Worm (Caenorhabditis elegans): ENCODE data around the gene C35A11.4.

The C35A11.4 gene

DNA sequence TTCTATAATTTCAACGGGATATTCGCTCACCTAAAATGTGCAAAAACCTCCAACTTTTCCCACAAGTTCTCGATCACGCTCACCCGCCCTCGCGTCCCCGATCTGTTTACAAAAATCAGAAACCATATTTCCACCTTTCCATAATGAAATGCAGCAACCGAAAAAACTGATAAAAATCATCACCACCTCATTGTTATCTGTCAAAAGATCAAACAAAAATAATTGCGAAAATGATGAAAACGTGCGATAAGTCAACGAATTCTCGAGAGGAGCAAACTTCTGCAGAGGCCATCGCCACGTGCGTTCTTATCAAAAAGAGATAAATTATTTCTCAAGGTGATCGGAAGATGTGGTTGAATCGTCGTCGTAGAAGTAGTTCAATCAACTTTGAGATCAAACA, 32.1 kb upstream of the C35A11.4 start (continued):
- no peak for TF ChIP-seq egl-43 (GFP tag; IDR thresholded peaks at IDR 0.05)
- TF ChIP-seq nhr-42 (GFP tag; IDR thresholded peaks at IDR 0.05) = no peak
- no peak for TF ChIP-seq F44E2.7 (GFP tag; IDR thresholded peaks at IDR 0.05)
- TF ChIP-seq fkh-10 (GFP tag; optimal IDR thresholded peaks at IDR 0.05) = no peak
- TF ChIP-seq set-16 (GFP tag; IDR thresholded peaks at IDR 0.05) = no peak
- no peak for TF ChIP-seq nhr-41 (GFP tag; IDR thresholded peaks at IDR 0.05)
- no peak for TF ChIP-seq nhr-111 (GFP tag; optimal IDR thresholded peaks at IDR 0.05)
- TF ChIP-seq daf-16 (GFP tag; optimal IDR thresholded peaks at IDR 0.05) = no peak
- TF ChIP-seq daf-16 (tag; optimal IDR thresholded peaks at IDR 0.05) = peak; percentile 80
- TF ChIP-seq zip-2 (tag; optimal IDR thresholded peaks at IDR 0.05) = no peak
- TF ChIP-seq attf-4 (tag; optimal IDR thresholded peaks at IDR 0.05) = no peak
- TF ChIP-seq lim-7 (GFP tag; IDR thresholded peaks at IDR 0.05) = no peak
- TF ChIP-seq dve-1 (tag; optimal IDR thresholded peaks at IDR 0.05; ENCODE audit: insufficient read depth) = peak; percentile 81
- TF ChIP-seq mdl-1 (tag; optimal IDR thresholded peaks at IDR 0.05) = peak; percentile 54 to 97
- TF ChIP-seq aly-2 (tag; optimal IDR thresholded peaks at IDR 0.05) = no peak
- TF ChIP-seq arid-1 (GFP tag; conservative IDR thresholded peaks at IDR 0.05) = no peak
- TF ChIP-seq aha-1 (tag) = peak; percentile 53
- no peak for TF ChIP-seq nhr-6 (tag; optimal IDR thresholded peaks at IDR 0.05)
- no peak for TF ChIP-seq Y48G9A.11 (GFP tag; IDR thresholded peaks at IDR 0.05)
- TF ChIP-seq mxl-3 (GFP tag; optimal IDR thresholded peaks at IDR 0.05) = peak; percentile 96
- no peak for TF ChIP-seq nhr-102 (tag; optimal IDR thresholded peaks at IDR 0.05)
- TF ChIP-seq lin-1 (GFP tag; IDR thresholded peaks at IDR 0.05) = no peak
- TF ChIP-seq snpc-4 (tag; optimal IDR thresholded peaks at IDR 0.05) = no peak
- no peak for TF ChIP-seq ztf-7 (tag; optimal IDR thresholded peaks at IDR 0.05)
- no peak for TF ChIP-seq Y5F2A.4 (GFP tag; optimal IDR thresholded peaks at IDR 0.05)
- no peak for TF ChIP-seq lin-38 (GFP tag; IDR thresholded peaks at IDR 0.05)
- no peak for TF ChIP-seq zfp-3 (GFP tag; conservative IDR thresholded peaks at IDR 0.05)
- peak; percentile 39 for TF ChIP-seq nhr-48 (tag; optimal IDR thresholded peaks at IDR 0.05)
- peak in 1 of 2 experiments; percentile 32 for TF ChIP-seq unc-62 (GFP tag; optimal IDR thresholded peaks at IDR 0.05 in 1 of 2)
- TF ChIP-seq unc-62 (tag; optimal IDR thresholded peaks at IDR 0.05) = no peak
- TF ChIP-seq pha-4 (GFP tag; IDR thresholded peaks at IDR 0.05) = no peak
- no peak for TF ChIP-seq pha-4 (tag; optimal IDR thresholded peaks at IDR 0.05)
- no peak for TF ChIP-seq daf-12 (tag; optimal IDR thresholded peaks at IDR 0.05)
- TF ChIP-seq zag-1 (tag; optimal IDR thresholded peaks at IDR 0.05) = no peak
- TF ChIP-seq lsy-2 (tag; optimal IDR thresholded peaks at IDR 0.05) = no peak
- no peak for TF ChIP-seq unc-39 (tag; optimal IDR thresholded peaks at IDR 0.05)
- no peak for TF ChIP-seq Y75B8A.6 (GFP tag; IDR thresholded peaks at IDR 0.05)
- TF ChIP-seq T20F7.1 (GFP tag; optimal IDR thresholded peaks at IDR 0.05) = no peak
- peak; percentile 67 for TF ChIP-seq pqm-1 (tag; optimal IDR thresholded peaks at IDR 0.05)
- TF ChIP-seq madf-9 (GFP tag; conservative IDR thresholded peaks at IDR 0.05) = no peak
- no peak for TF ChIP-seq tag-97 (GFP tag; IDR thresholded peaks at IDR 0.05)
- TF ChIP-seq mdt-29 (GFP tag; IDR thresholded peaks at IDR 0.05) = no peak
- peak; percentile 80 for TF ChIP-seq nhr-25 (tag; optimal IDR thresholded peaks at IDR 0.05; ENCODE audit: borderline replicate concordance, insufficient read depth)
- no peak for TF ChIP-seq ZK337.2 (GFP tag; IDR thresholded peaks at IDR 0.05)
- TF ChIP-seq dpl-1 (GFP tag; optimal IDR thresholded peaks at IDR 0.05) = no peak
- no peak for TF ChIP-seq ceh-62 (tag; optimal IDR thresholded peaks at IDR 0.05)

All from whole organism, L4 larva.